Worm (Caenorhabditis elegans): Measurements from ENCODE around the gene C27D9.2.

C27D9.2 gene

DNA sequence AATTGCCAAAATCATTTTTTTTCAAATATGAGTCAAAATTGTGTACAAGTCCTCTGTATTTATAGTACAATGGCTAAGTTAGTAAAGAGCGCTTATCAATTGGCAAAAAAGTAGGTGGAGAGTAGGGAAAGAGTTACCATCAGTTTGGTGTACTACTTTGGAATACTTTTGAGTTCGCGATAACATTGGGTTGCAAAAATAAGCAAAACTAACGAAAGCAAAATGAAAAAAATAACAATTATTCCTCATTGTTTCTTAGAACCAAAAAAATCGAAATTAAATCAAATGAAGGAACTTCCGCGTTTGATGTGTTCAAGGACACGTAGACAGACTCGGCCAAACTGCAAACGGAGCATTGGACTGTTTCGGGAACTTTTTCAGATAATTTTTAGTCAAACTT is at the start of gene C27D9.2:
Gene C27D9.2 (minus strand): TSS at position 101 of the 400 bp plus-strand sequence.
- no peak for TF ChIP-seq sptf-1 (tag; optimal IDR thresholded peaks at IDR 0.05)
- TF ChIP-seq nhr-28 (tag; optimal IDR thresholded peaks at IDR 0.05): no peak
- no peak for TF ChIP-seq lin-32 (GFP tag; optimal IDR thresholded peaks at IDR 0.05)
- TF ChIP-seq ceh-39 (tag; optimal IDR thresholded peaks at IDR 0.05): no peak
- TF ChIP-seq sem-2 (GFP tag; optimal IDR thresholded peaks at IDR 0.05): no peak
- no peak for TF ChIP-seq zip-8 (tag; optimal IDR thresholded peaks at IDR 0.05)
- no peak for TF ChIP-seq ces-1 (GFP tag; optimal IDR thresholded peaks at IDR 0.05)

DNA sequence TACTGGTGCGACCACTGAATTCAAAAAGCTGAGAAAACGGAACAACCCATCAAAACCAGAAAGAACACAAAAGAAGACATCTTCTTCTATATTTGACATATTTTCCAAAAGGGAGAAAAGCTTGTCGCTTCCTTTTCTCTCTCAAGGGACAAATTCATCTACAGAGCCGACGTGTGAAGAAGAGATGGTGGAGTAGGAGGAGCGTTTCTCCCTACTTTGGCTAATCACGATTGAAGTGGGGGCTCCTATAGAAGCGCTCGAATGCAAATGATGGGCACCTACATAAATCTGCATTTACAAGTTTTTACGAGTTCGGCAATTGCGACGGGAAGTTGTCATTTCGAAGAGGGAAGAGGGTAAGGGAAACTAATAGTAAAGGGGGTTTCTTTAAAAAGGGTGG is 49.6 kb upstream of the C27D9.2 start:
- TF ChIP-seq zip-8 (tag; optimal IDR thresholded peaks at IDR 0.05) (no peak), M03D4.4 (tag; optimal IDR thresholded peaks at IDR 0.05) (no peak), ces-1 (GFP tag; optimal IDR thresholded peaks at IDR 0.05) (peak; percentile 12)

DNA sequence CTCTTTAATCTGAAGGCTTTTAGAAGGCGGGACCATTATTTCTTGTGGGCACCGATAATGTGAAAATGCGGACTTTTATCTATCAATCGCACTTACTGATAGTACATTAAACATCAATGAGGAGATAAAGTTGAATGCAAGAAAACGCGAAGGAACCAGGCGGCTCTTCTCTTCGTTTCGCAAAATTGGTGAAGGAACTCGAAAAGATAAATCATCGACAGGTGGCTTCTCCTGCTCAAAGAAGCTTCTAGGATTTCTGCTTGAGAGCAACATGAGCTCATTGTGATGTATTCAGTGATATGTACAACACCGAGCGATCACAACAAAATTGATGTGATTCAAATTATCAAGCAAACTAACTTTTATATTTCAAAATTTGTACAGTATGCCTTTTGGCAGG is 49.1 kb upstream of the C27D9.2 start:
- TF ChIP-seq hlh-1 (tag; optimal IDR thresholded peaks at IDR 0.05): peak; percentile 66
- TF ChIP-seq tbx-8 (GFP tag; optimal IDR thresholded peaks at IDR 0.05): no peak
- peak; percentile 78 for TF ChIP-seq unc-120 (tag; optimal IDR thresholded peaks at IDR 0.05; ENCODE audit: poor library complexity, severe bottlenecking)
- TF ChIP-seq unc-62 (GFP tag; optimal IDR thresholded peaks at IDR 0.05): peak; percentile 81
- TF ChIP-seq cnd-1 (tag; optimal IDR thresholded peaks at IDR 0.05): no peak

DNA sequence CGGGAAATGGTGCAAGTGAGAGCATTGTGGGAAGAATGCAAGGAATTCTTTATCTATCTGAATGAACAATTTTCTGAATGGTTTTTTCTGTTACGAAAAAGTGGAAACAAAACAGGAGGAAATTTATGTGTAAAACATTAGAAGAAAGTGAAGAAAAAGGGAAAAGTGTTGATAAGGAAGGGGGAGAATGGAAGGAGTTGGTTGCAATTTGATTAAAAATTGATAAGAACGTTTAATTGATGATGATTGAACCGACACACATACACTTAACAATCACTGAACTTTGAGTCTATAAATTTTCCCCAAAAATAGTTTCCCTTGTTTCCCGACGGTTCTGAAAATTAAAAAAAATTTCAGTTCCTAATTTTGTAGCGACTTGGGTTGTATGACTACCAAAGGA is 46.3 kb upstream of the C27D9.2 start:
- no peak for TF ChIP-seq ceh-43 (GFP tag; optimal IDR thresholded peaks at IDR 0.05)
- no peak for TF ChIP-seq unc-39 (tag; optimal IDR thresholded peaks at IDR 0.05)
- no peak for TF ChIP-seq M03D4.4 (tag; optimal IDR thresholded peaks at IDR 0.05)
- no peak for TF ChIP-seq drap-1 (GFP tag; optimal IDR thresholded peaks at IDR 0.05)
- TF ChIP-seq ztf-11 (tag; optimal IDR thresholded peaks at IDR 0.05): no peak
- TF ChIP-seq nhr-237 (tag; optimal IDR thresholded peaks at IDR 0.05): no peak
- no peak for TF ChIP-seq unc-62 (GFP tag; optimal IDR thresholded peaks at IDR 0.05)
- no peak for TF ChIP-seq nhr-2 (tag; optimal IDR thresholded peaks at IDR 0.05)
- TF ChIP-seq ham-2 (GFP tag; optimal IDR thresholded peaks at IDR 0.05): no peak
- no peak for TF ChIP-seq sem-2 (GFP tag; optimal IDR thresholded peaks at IDR 0.05)
- TF ChIP-seq lsy-2 (tag; optimal IDR thresholded peaks at IDR 0.05): no peak
- no peak for TF ChIP-seq mls-2 (tag; optimal IDR thresholded peaks at IDR 0.05)
- TF ChIP-seq snpc-4 (tag; optimal IDR thresholded peaks at IDR 0.05): no peak
- TF ChIP-seq ces-1 (GFP tag; optimal IDR thresholded peaks at IDR 0.05): no peak
- TF ChIP-seq elt-1 (tag; optimal IDR thresholded peaks at IDR 0.05; ENCODE audit: borderline replicate concordance, insufficient read depth): no peak
- TF ChIP-seq ceh-39 (tag; optimal IDR thresholded peaks at IDR 0.05): no peak

DNA sequence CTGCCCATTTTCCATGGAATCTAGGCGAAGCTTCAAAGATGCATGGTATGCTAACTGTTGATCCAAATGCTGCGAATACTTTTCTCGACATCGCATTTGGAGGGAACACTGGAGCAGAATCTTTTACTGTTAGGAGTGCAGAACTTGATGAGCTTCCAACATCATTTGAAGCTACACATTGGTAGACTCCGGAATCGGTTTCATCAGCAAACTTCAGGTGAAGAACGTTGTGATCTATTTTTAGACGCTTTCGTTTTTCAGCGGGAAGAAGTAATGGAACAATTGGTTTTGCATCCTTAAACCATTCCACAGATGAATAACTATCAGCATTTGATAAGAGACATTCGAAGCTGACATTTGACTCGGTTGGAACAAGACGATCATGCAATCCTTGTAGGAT is 43.9 kb upstream of the C27D9.2 start:
- no peak for TF ChIP-seq bed-3 (GFP tag; optimal IDR thresholded peaks at IDR 0.05)
- no peak for TF ChIP-seq snpc-4 (tag; optimal IDR thresholded peaks at IDR 0.05)
- no peak for TF ChIP-seq unc-62 (GFP tag; optimal IDR thresholded peaks at IDR 0.05)

DNA sequence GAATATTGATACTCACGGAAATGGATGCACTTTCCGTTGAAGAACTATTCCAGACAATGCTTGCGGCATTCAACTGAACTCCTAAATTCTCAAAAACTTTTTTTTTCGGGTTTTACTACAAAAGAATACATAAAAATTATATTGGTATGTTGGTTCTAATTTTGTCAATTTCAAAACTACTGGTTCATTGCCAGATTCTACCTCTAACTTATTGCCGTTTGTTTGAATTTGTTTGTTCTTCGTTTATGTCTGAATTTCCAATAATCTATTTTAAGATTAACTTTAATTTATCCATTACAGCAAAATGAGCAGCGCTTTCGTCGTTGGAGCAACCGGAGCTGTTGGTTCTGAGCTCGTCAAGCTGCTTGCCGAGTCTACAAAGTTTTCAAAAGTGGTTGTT is 40.4 kb upstream of the C27D9.2 start, which contains the start of gene C33F10.14:
Gene C33F10.14 (plus strand): TSS at position 301 of the 400 bp plus-strand sequence.
- TF ChIP-seq zip-8 (tag; optimal IDR thresholded peaks at IDR 0.05) (no peak), mls-2 (tag; optimal IDR thresholded peaks at IDR 0.05) (no peak), blmp-1 (tag; optimal IDR thresholded peaks at IDR 0.05) (no peak), nhr-2 (tag; optimal IDR thresholded peaks at IDR 0.05) (no peak), mep-1 (tag; optimal IDR thresholded peaks at IDR 0.05) (no peak), pha-4 (tag; optimal IDR thresholded peaks at IDR 0.05) (no peak)

DNA sequence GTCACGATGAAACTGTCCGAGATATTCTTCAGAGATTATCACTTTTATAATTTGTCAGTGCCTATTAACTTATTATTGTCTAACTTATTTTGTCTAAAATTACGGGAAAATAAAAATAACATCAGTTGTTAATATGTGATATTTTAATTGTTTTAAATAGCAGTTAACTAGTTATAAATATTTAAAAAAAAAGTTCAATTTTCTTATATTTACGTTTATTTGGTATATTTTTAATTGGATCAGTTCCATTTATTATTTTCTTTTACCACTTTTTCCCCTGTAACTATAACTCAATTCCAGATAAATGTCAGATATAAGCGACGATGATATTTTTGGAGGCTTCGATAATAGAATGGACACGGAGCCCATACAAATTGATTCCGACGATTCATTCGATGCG is 38.8 kb upstream of the C27D9.2 start, which contains the start of gene C33F10.4:
Gene C33F10.4 (plus strand): TSS at position 301 of the 400 bp plus-strand sequence.
- TF ChIP-seq elt-1 (tag; optimal IDR thresholded peaks at IDR 0.05; ENCODE audit: borderline replicate concordance, insufficient read depth) (no peak), sptf-1 (tag; optimal IDR thresholded peaks at IDR 0.05) (no peak), lin-32 (GFP tag; optimal IDR thresholded peaks at IDR 0.05) (no peak), tbx-8 (GFP tag; optimal IDR thresholded peaks at IDR 0.05) (no peak), lsy-2 (tag; optimal IDR thresholded peaks at IDR 0.05) (no peak), nhr-2 (tag; optimal IDR thresholded peaks at IDR 0.05) (no peak), ztf-11 (tag; optimal IDR thresholded peaks at IDR 0.05) (no peak), mab-5 (tag; optimal IDR thresholded peaks at IDR 0.05) (no peak), mls-2 (tag; optimal IDR thresholded peaks at IDR 0.05) (no peak), nhr-237 (tag; optimal IDR thresholded peaks at IDR 0.05) (no peak), ceh-39 (tag; optimal IDR thresholded peaks at IDR 0.05) (no peak), unc-120 (tag; optimal IDR thresholded peaks at IDR 0.05; ENCODE audit: poor library complexity, severe bottlenecking) (no peak), ces-1 (GFP tag; optimal IDR thresholded peaks at IDR 0.05) (no peak)
